Fruit fly (Drosophila melanogaster): ENCODE measurements around the gene CG15765.

The CG15765 gene

dm6 chrX:5880139-5880924, 62.0 kb downstream of the CG15765 start (continued):
- TF ChIP-seq eg (GFP tag; IDR thresholded peaks at IDR 0.05) (peak; percentile 78), CG8632 (GFP tag; optimal IDR thresholded peaks at IDR 0.05) (peak; percentile 75), CG11294 (GFP tag; IDR thresholded peaks at IDR 0.05) (peak; percentile 63), Lpt (GFP tag; optimal IDR thresholded peaks at IDR 0.05) (peak; percentile 77), dac (GFP tag; optimal IDR thresholded peaks at IDR 0.05) (peak; percentile 58), CG31627 (GFP tag; optimal IDR thresholded peaks at IDR 0.05) (peak; percentile 88), svp (GFP tag) (peak; percentile 95), topi (GFP tag; optimal IDR thresholded peaks at IDR 0.05) (peak; percentile 89), CG16779 (tag; optimal IDR thresholded peaks at IDR 0.05) (peak; percentile 58), CG6854 (GFP tag; optimal IDR thresholded peaks at IDR 0.05) (peak; percentile 70)

dm6 chrX:5883394-5883793, 65.0 kb downstream of the CG15765 start:
- TF ChIP-seq Ets21C (GFP tag; optimal IDR thresholded peaks at IDR 0.05) (no peak), svp (GFP tag) (peak; percentile 28), Ets96B (tag; optimal IDR thresholded peaks at IDR 0.05) (no peak), CG8119 (GFP tag; IDR thresholded peaks at IDR 0.05) (no peak), CG15336 (GFP tag; IDR thresholded peaks at IDR 0.05) (no peak), CG10631 (GFP tag; optimal IDR thresholded peaks at IDR 0.05) (no peak), fd59A (GFP tag; optimal IDR thresholded peaks at IDR 0.05) (no peak), CG16779 (tag; optimal IDR thresholded peaks at IDR 0.05) (no peak), CG34406 (GFP tag; optimal IDR thresholded peaks at IDR 0.05) (no peak), CG1621 (tag; optimal IDR thresholded peaks at IDR 0.05) (no peak), salr (GFP tag; optimal IDR thresholded peaks at IDR 0.05) (no peak), Smox (GFP tag; optimal IDR thresholded peaks at IDR 0.05) (no peak), CG11294 (GFP tag; IDR thresholded peaks at IDR 0.05) (no peak), Hr4 (GFP tag; optimal IDR thresholded peaks at IDR 0.05) (no peak), spab (GFP tag; optimal IDR thresholded peaks at IDR 0.05) (no peak), OdsH (GFP tag; optimal IDR thresholded peaks at IDR 0.05) (no peak), pdm3 (GFP tag; optimal IDR thresholded peaks at IDR 0.05) (peak; percentile 22), CG6163 (GFP tag; IDR thresholded peaks at IDR 0.05) (no peak), Met (GFP tag; optimal IDR thresholded peaks at IDR 0.05) (peak; percentile 27), vri (GFP tag; optimal IDR thresholded peaks at IDR 0.05) (peak; percentile 19), CG11902 (GFP tag; optimal IDR thresholded peaks at IDR 0.05) (no peak), CG8632 (GFP tag; optimal IDR thresholded peaks at IDR 0.05) (no peak), Sox15 (GFP tag; optimal IDR thresholded peaks at IDR 0.05) (no peak), Eip93F (GFP tag; optimal IDR thresholded peaks at IDR 0.05) (no peak), ss (GFP tag; optimal IDR thresholded peaks at IDR 0.05) (no peak), Hr39 (GFP tag; optimal IDR thresholded peaks at IDR 0.05) (peak; percentile 45), Hr38 (GFP tag; optimal IDR thresholded peaks at IDR 0.05) (no peak), dsx (GFP tag; optimal IDR thresholded peaks at IDR 0.05; ENCODE audit: poor library complexity, severe bottlenecking) (no peak), CG6854 (GFP tag; optimal IDR thresholded peaks at IDR 0.05) (no peak), CG3919 (GFP tag; optimal IDR thresholded peaks at IDR 0.05) (no peak), CG8319 (GFP tag; optimal IDR thresholded peaks at IDR 0.05) (no peak), Eip78C (GFP tag) (peak; percentile 57), CG31627 (GFP tag; optimal IDR thresholded peaks at IDR 0.05) (peak; percentile 50), CG7368 (GFP tag; optimal IDR thresholded peaks at IDR 0.05) (no peak), Blimp-1 (GFP tag; optimal IDR thresholded peaks at IDR 0.05) (no peak), Eip75B (GFP tag; optimal IDR thresholded peaks at IDR 0.05) (peak; percentile 9), CG32006 (GFP tag; optimal IDR thresholded peaks at IDR 0.05) (no peak), CG3032 (tag; optimal IDR thresholded peaks at IDR 0.05) (peak; percentile 14), eg (GFP tag; IDR thresholded peaks at IDR 0.05) (no peak), net (GFP tag; optimal IDR thresholded peaks at IDR 0.05) (no peak), CG6276 (GFP tag; optimal IDR thresholded peaks at IDR 0.05) (no peak), dac (GFP tag; optimal IDR thresholded peaks at IDR 0.05) (no peak), CG6792 (GFP tag; optimal IDR thresholded peaks at IDR 0.05) (no peak), Sox14 (GFP tag; optimal IDR thresholded peaks at IDR 0.05) (peak; percentile 32), CG9139 (GFP tag; optimal IDR thresholded peaks at IDR 0.05) (no peak), Lpt (GFP tag; optimal IDR thresholded peaks at IDR 0.05) (no peak), Gug (GFP tag; IDR thresholded peaks at IDR 0.05) (no peak)

All from whole organism, prepupa.